Fruit fly (Drosophila melanogaster) whole organism, prepupa: ENCODE data around the gene CG34132.
"Not testable (repeated sequence)": the region's sequence is repeated elsewhere in the genome, so short reads cannot be mapped to it uniquely, and the experiment has no call there.

ENCODE experiments used
- CG4318 ChIP-seq: fragments of 200-800 bp; sonication (Bioruptor generic); optimal IDR thresholded peaks from 3 replicates; lab custom pipeline; 2017; ENCODE audit warnings: missing biosample characterization, mild to moderate bottlenecking, missing genetic modification characterization
- CG8119 ChIP-seq: fragments of 200-800 bp; sonication (Bioruptor generic); IDR thresholded peaks from 3 replicates; pipeline ENCODE4 v1.3.6; 2022; ENCODE audit warnings: missing biosample characterization, missing genetic modification characterization
- CG9139 ChIP-seq: fragments of 200-800 bp; sonication (Bioruptor generic); optimal IDR thresholded peaks from 3 replicates; lab custom pipeline; 2017; ENCODE audit warnings: missing biosample characterization, mild to moderate bottlenecking, missing genetic modification characterization
- Ets96B ChIP-seq: fragments of 200-800 bp; optimal IDR thresholded peaks from 2 replicates; lab custom pipeline; 2019; ENCODE audit warnings: missing biosample characterization, mild to moderate bottlenecking, missing genetic modification characterization, moderate library complexity

DNA sequence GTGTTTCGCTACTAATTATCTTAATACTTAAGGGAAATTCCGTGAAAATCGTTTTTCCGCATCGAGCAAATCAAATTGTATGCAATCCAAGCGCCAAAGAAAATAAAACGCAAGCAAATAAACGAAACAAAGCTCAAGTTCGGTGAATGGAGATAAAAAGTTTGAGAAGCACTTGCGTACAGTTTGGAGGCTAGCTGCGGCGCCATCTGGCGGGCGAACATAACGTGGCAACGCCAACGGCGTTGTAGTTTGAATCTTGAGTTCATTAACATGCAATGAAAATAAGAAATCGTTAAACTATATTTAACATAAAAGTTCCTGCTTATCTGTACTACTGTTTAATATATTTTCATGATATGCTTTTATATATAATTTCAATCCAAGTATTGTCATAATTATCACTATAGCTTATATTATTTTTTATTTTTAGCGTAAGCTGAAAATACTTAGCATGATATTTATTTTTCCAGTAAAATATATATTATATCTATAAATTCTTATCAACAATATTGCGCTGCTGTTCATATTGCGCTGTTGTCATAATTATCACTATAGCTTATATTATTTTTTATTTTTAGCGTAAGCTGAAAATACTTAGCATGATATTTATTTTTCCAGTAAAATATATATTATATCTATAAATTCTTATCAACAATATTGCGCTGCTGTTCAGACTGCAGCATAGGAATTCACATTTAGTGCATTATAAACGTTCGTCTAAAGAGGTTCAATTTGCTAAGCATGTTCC is 28.7 kb upstream of the CG34132 start, which contains the start of gene lectin-28C:
- not testable (repeated sequence) for TF ChIP-seq CG9139 (GFP tag; lab: Kevin White, UChicago); CG4318; Ets96B; CG8119 (GFP tag; lab: Robert Waterston, UW)
